Worm (Caenorhabditis elegans) whole organism, L3 larva: ENCODE measurements around the gene cysl-3.

ENCODE experiments used
- R02D3.7 ChIP-seq: fragments of 150-350 bp; optimal IDR thresholded peaks from 2 replicates; lab custom pipeline; 2014; ENCODE audit warnings: missing biosample characterization, missing genetic modification characterization
- ceh-82 ChIP-seq: fragments of 150-350 bp; optimal IDR thresholded peaks from 2 replicates; lab custom pipeline; 2014; ENCODE audit warnings: missing biosample characterization, missing genetic modification characterization
- fkh-2 ChIP-seq: fragments of 150-350 bp; optimal IDR thresholded peaks from 2 replicates; lab custom pipeline; 2014; ENCODE audit warnings: missing biosample characterization, missing genetic modification reagents, missing genetic modification characterization
- lin-39 ChIP-seq: fragments of 150-350 bp; optimal IDR thresholded peaks from 2 replicates; lab custom pipeline; 2018; ENCODE audit warnings: missing biosample characterization, missing genetic modification reagents, missing genetic modification characterization
- nhr-12 ChIP-seq: fragments of 150-350 bp; optimal IDR thresholded peaks from 2 replicates; lab custom pipeline; 2014; ENCODE audit warnings: missing biosample characterization, missing genetic modification characterization
- nhr-237 ChIP-seq: fragments of 150-350 bp; optimal IDR thresholded peaks from 2 replicates; lab custom pipeline; 2014; ENCODE audit warnings: missing biosample characterization, missing genetic modification characterization
- nhr-28 ChIP-seq: fragments of 150-350 bp; optimal IDR thresholded peaks from 2 replicates; lab custom pipeline; 2014; ENCODE audit warnings: missing biosample characterization, missing genetic modification characterization
- nhr-77 ChIP-seq: fragments of 150-350 bp; optimal IDR thresholded peaks from 2 replicates; lab custom pipeline; 2014; ENCODE audit warnings: missing biosample characterization, missing genetic modification characterization
- pqm-1 ChIP-seq: fragments of 150-350 bp; optimal IDR thresholded peaks from 2 replicates; lab custom pipeline; 2017; ENCODE audit warnings: missing biosample characterization, missing genetic modification characterization, inconsistent platforms
- tbx-2 ChIP-seq: sonication (generic microtip); optimal IDR thresholded peaks from 2 replicates; lab custom pipeline; 2016; ENCODE audit warnings: mild to moderate bottlenecking, missing genetic modification characterization, missing compliant biosample characterization
- unc-39 ChIP-seq: sonication (generic microtip); optimal IDR thresholded peaks from 4 replicates; lab custom pipeline; 2017; ENCODE audit warnings: missing biosample characterization, missing genetic modification characterization

DNA sequence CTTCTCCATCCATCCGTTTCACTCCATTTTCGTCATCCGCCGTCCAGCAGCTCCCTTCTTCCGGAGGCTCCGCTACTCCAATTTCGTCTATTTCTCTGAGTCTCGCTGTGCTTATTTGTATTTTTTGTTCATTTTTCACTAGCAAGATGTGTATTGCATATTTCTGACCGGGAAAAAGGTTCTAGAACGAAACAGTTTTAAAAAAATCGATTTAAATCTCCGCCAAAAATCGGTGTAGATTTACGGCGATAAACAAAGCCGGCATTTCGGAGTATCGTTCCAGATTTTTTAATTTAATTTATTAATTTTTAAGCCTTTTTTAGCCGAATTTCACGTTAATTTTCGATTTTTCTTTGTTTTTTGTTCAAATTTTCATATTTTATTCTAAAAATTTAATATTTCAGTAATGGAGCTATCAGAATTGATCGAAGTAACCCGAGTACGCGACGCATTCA, 32.7 kb downstream of the cysl-3 start, which contains the start of gene mtm-9:
- TF ChIP-seq pqm-1 (tag; lab: Kevin White, UChicago), result no peak
- TF ChIP-seq lin-39 (tag; lab: Kevin White, UChicago), result no peak
- TF ChIP-seq fkh-2, result no peak
- TF ChIP-seq nhr-28 (tag; lab: Kevin White, UChicago), result no peak
- no peak for TF ChIP-seq nhr-77
- peak; percentile 96 for TF ChIP-seq R02D3.7 (tag; lab: Kevin White, UChicago)
- no peak for TF ChIP-seq nhr-237 (tag; lab: Kevin White, UChicago)
- TF ChIP-seq nhr-12 (tag; lab: Kevin White, UChicago), result no peak
- no peak for TF ChIP-seq unc-39 (tag; lab: Kevin White, UChicago)
- TF ChIP-seq tbx-2 (tag; lab: Kevin White, UChicago), result no peak
- no peak for TF ChIP-seq ceh-82 (tag; lab: Kevin White, UChicago)
